Worm (Caenorhabditis elegans): ENCODE measurements around the gene Y57A10A.31.

Gene Y57A10A.31

ce11 chrII:12301233-12301632 lies 12.0 kb downstream of the Y57A10A.31 start:
- TF ChIP-seq egl-27 (tag; optimal IDR thresholded peaks at IDR 0.05) = no peak
- no peak for TF ChIP-seq nhr-76 (tag; optimal IDR thresholded peaks at IDR 0.05)
- no peak for TF ChIP-seq C16A3.4 (tag; optimal IDR thresholded peaks at IDR 0.05)
- TF ChIP-seq nhr-85 (tag) = no peak

ce11 chrII:12302354-12302753 lies 13.2 kb downstream of the Y57A10A.31 start, which contains the start of gene C50E10.1:
Gene C50E10.1, minus strand, starts transcription at chrII:12302454.
- TF ChIP-seq aha-1 (tag; optimal IDR thresholded peaks at IDR 0.05) = no peak
- no peak for TF ChIP-seq egl-13 (tag; optimal IDR thresholded peaks at IDR 0.05)
- no peak for TF ChIP-seq fkh-4 (tag; optimal IDR thresholded peaks at IDR 0.05; ENCODE audit: borderline replicate concordance)
- no peak for TF ChIP-seq sptf-1 (tag; optimal IDR thresholded peaks at IDR 0.05)
- TF ChIP-seq sup-37 (GFP tag; optimal IDR thresholded peaks at IDR 0.05) = no peak
- TF ChIP-seq xbp-1 (tag; optimal IDR thresholded peaks at IDR 0.05) = no peak
- TF ChIP-seq C34B4.2 (tag; optimal IDR thresholded peaks at IDR 0.05) = no peak
- TF ChIP-seq lin-14 (GFP tag; optimal IDR thresholded peaks at IDR 0.05) = no peak
- TF ChIP-seq snpc-4 (tag; optimal IDR thresholded peaks at IDR 0.05) = no peak
- TF ChIP-seq ceh-90 (tag; optimal IDR thresholded peaks at IDR 0.05) = no peak
- no peak for TF ChIP-seq unc-98 (GFP tag; IDR thresholded peaks at IDR 0.05)
- TF ChIP-seq ceh-8 (GFP tag; optimal IDR thresholded peaks at IDR 0.05) = no peak
- no peak for TF ChIP-seq zag-1 (tag; optimal IDR thresholded peaks at IDR 0.05)
- TF ChIP-seq elt-2 (tag; optimal IDR thresholded peaks at IDR 0.05) = no peak
- TF ChIP-seq F16B12.6 (tag; optimal IDR thresholded peaks at IDR 0.05) = no peak

- TF ChIP-seq zag-1 (tag; optimal IDR thresholded peaks at IDR 0.05) (no peak), nhr-85 (tag) (no peak), irx-1 (tag; optimal IDR thresholded peaks at IDR 0.05) (no peak), grh-1 (GFP tag; IDR thresholded peaks at IDR 0.05) (no peak), elt-3 (tag; optimal IDR thresholded peaks at IDR 0.05) (no peak), C16A3.4 (tag; optimal IDR thresholded peaks at IDR 0.05) (no peak), hlh-4 (tag; optimal IDR thresholded peaks at IDR 0.05) (no peak), ceh-82 (tag; optimal IDR thresholded peaks at IDR 0.05) (no peak), nhr-11 (tag; optimal IDR thresholded peaks at IDR 0.05) (no peak), ztf-11 (tag; optimal IDR thresholded peaks at IDR 0.05) (no peak), aly-2 (tag; optimal IDR thresholded peaks at IDR 0.05) (no peak), lin-39 (tag; optimal IDR thresholded peaks at IDR 0.05) (no peak), fkh-10 (GFP tag; optimal IDR thresholded peaks at IDR 0.05) (no peak), blmp-1 (tag; optimal IDR thresholded peaks at IDR 0.05) (no peak), snu-23 (GFP tag; optimal IDR thresholded peaks at IDR 0.05) (no peak), elt-2 (tag; optimal IDR thresholded peaks at IDR 0.05) (no peak), mdl-1 (tag; optimal IDR thresholded peaks at IDR 0.05) (no peak), sup-37 (GFP tag; optimal IDR thresholded peaks at IDR 0.05) (no peak), ama-1 (optimal IDR thresholded peaks at IDR 0.05) (no peak), swsn-7 (tag; optimal IDR thresholded peaks at IDR 0.05) (no peak)
These were observed 14.0 kb downstream of the Y57A10A.31 start, which contains the start of gene sre-50 for ce11 chrII:12303142-12303541. Gene sre-50, plus strand, starts transcription at chrII:12303525.

ce11 chrII:12309614-12310013 lies 20.4 kb downstream of the Y57A10A.31 start, which contains the start of gene C50E10.2:
Gene C50E10.2, minus strand, starts transcription at chrII:12309714.
- no peak for TF ChIP-seq skn-1 (tag; optimal IDR thresholded peaks at IDR 0.05)
- TF ChIP-seq ztf-4 (tag; optimal IDR thresholded peaks at IDR 0.05) = no peak
- no peak for TF ChIP-seq C34B4.2 (tag; optimal IDR thresholded peaks at IDR 0.05)
- no peak for TF ChIP-seq sox-4 (tag; optimal IDR thresholded peaks at IDR 0.05)
- no peak for TF ChIP-seq unc-86 (tag; optimal IDR thresholded peaks at IDR 0.05)
- TF ChIP-seq fkh-4 (tag; optimal IDR thresholded peaks at IDR 0.05; ENCODE audit: borderline replicate concordance) = no peak
- TF ChIP-seq ceh-90 (tag; optimal IDR thresholded peaks at IDR 0.05) = no peak
- TF ChIP-seq unc-62 (GFP tag; optimal IDR thresholded peaks at IDR 0.05) = no peak
- no peak for TF ChIP-seq efl-3 (GFP tag; optimal IDR thresholded peaks at IDR 0.05)
- TF ChIP-seq unc-98 (GFP tag; IDR thresholded peaks at IDR 0.05) = no peak
- TF ChIP-seq C04F5.9 (tag; optimal IDR thresholded peaks at IDR 0.05) = no peak
- no peak for TF ChIP-seq hlh-4 (tag; optimal IDR thresholded peaks at IDR 0.05)
- TF ChIP-seq C16A3.4 (tag; optimal IDR thresholded peaks at IDR 0.05) = no peak
- no peak for TF ChIP-seq elt-3 (tag; optimal IDR thresholded peaks at IDR 0.05)
- TF ChIP-seq nhr-12 (tag; optimal IDR thresholded peaks at IDR 0.05) = no peak
- no peak for TF ChIP-seq mep-1 (tag; optimal IDR thresholded peaks at IDR 0.05)
- TF ChIP-seq tlp-1 (tag; optimal IDR thresholded peaks at IDR 0.05) = no peak
